Worm (Caenorhabditis elegans) whole organism, late embryonic: ENCODE data around the gene cutl-28.
A peak's percentile ranks its signal among the peaks of the same experiment; 100 is the strongest.

ENCODE experiments used
- C08G9.2 ChIP-seq: sonication (generic microtip); optimal IDR thresholded peaks from 2 replicates; lab custom pipeline; 2016; ENCODE audit warnings: mild to moderate bottlenecking, missing genetic modification characterization, moderate library complexity, missing compliant biosample characterization
- C38D4.7 ChIP-seq: fragments of 200-800 bp; sonication (Bioruptor generic); optimal IDR thresholded peaks from 2 replicates; lab custom pipeline; 2018; ENCODE audit warnings: mild to moderate bottlenecking, missing genetic modification characterization, moderate library complexity, missing compliant biosample characterization
- K09A11.1 ChIP-seq: sonication (generic microtip); optimal IDR thresholded peaks from 2 replicates; lab custom pipeline; 2017; ENCODE audit warnings: antibody characterized with exemption, mild to moderate bottlenecking, missing genetic modification characterization, missing compliant biosample characterization; ENCODE audit not compliant: insufficient read depth
- T23F11.4 ChIP-seq: fragments of 200-800 bp; sonication (Bioruptor generic); optimal IDR thresholded peaks from 2 replicates; lab custom pipeline; 2018; ENCODE audit warnings: mild to moderate bottlenecking, missing genetic modification characterization, missing compliant biosample characterization
- Y22D7AL.16 ChIP-seq: sonication (generic microtip); optimal IDR thresholded peaks from 2 replicates; lab custom pipeline; 2016; ENCODE audit warnings: missing genetic modification characterization, missing compliant biosample characterization
- ceh-14 ChIP-seq: sonication (generic microtip); optimal IDR thresholded peaks from 2 replicates; lab custom pipeline; 2016; ENCODE audit warnings: missing genotype, missing genetic modification characterization, missing compliant biosample characterization
- ceh-18 ChIP-seq: sonication (generic microtip); optimal IDR thresholded peaks from 2 replicates; lab custom pipeline; 2016; ENCODE audit warnings: missing genetic modification characterization, missing compliant biosample characterization
- ceh-2 ChIP-seq: sonication (generic microtip); optimal IDR thresholded peaks from 2 replicates; lab custom pipeline; 2016; ENCODE audit warnings: missing genotype, missing genetic modification characterization, missing compliant biosample characterization
- ceh-24 ChIP-seq: sonication (generic microtip); optimal IDR thresholded peaks from 2 replicates; lab custom pipeline; 2016; ENCODE audit warnings: mild to moderate bottlenecking, missing genetic modification characterization, missing compliant biosample characterization
- ceh-34 ChIP-seq: sonication (generic microtip); optimal IDR thresholded peaks from 2 replicates; lab custom pipeline; 2016; ENCODE audit warnings: mild to moderate bottlenecking, missing genetic modification characterization, missing compliant biosample characterization
- ceh-6 ChIP-seq: fragments of 200-800 bp; sonication (Bioruptor generic); optimal IDR thresholded peaks from 2 replicates; lab custom pipeline; 2018; ENCODE audit warnings: mild to moderate bottlenecking, missing genetic modification characterization, missing compliant biosample characterization
- dve-1 ChIP-seq: sonication (generic microtip); optimal IDR thresholded peaks from 2 replicates; lab custom pipeline; 2017; ENCODE audit warnings: antibody characterized with exemption, mild to moderate bottlenecking, missing genetic modification characterization, missing compliant biosample characterization
- fax-1 ChIP-seq: sonication (generic microtip); optimal IDR thresholded peaks from 2 replicates; lab custom pipeline; 2016; ENCODE audit warnings: missing genotype, missing genetic modification characterization, missing compliant biosample characterization
- fkh-6 ChIP-seq: sonication (generic microtip); optimal IDR thresholded peaks from 2 replicates; lab custom pipeline; 2016; ENCODE audit warnings: missing genetic modification characterization, missing compliant biosample characterization
- hlh-13 ChIP-seq: fragments of 200-800 bp; sonication (Bioruptor generic); optimal IDR thresholded peaks from 2 replicates; lab custom pipeline; 2018; ENCODE audit warnings: mild to moderate bottlenecking, missing genetic modification characterization, missing compliant biosample characterization
- hlh-30 ChIP-seq: sonication (generic microtip); optimal IDR thresholded peaks from 2 replicates; lab custom pipeline; 2017; ENCODE audit warnings: antibody characterized with exemption, missing genetic modification characterization, missing compliant biosample characterization; ENCODE audit not compliant: insufficient read depth
- hlh-8 ChIP-seq: sonication (generic microtip); optimal IDR thresholded peaks from 2 replicates; lab custom pipeline; 2016; ENCODE audit warnings: missing genotype, missing genetic modification characterization, missing compliant biosample characterization
- madf-2 ChIP-seq: sonication (generic microtip); optimal IDR thresholded peaks from 2 replicates; lab custom pipeline; 2017; ENCODE audit warnings: missing genetic modification characterization, missing compliant biosample characterization
- nfya-1 ChIP-seq: sonication (generic microtip); optimal IDR thresholded peaks from 2 replicates; lab custom pipeline; 2017; ENCODE audit warnings: missing genetic modification characterization, mild to moderate bottlenecking, missing compliant biosample characterization, antibody characterized with exemption, moderate library complexity
- npax-4 ChIP-seq: sonication (generic microtip); optimal IDR thresholded peaks from 2 replicates; lab custom pipeline; 2016; ENCODE audit warnings: missing genetic modification characterization, missing compliant biosample characterization
- pat-9 ChIP-seq: fragments of 200-800 bp; sonication (Bioruptor generic); optimal IDR thresholded peaks from 2 replicates; lab custom pipeline; 2018; ENCODE audit warnings: mild to moderate bottlenecking, missing genetic modification characterization, moderate library complexity, missing compliant biosample characterization
- pax-1 ChIP-seq: fragments of 150-350 bp; optimal IDR thresholded peaks from 2 replicates; lab custom pipeline; 2014; ENCODE audit warnings: missing biosample characterization, missing genetic modification characterization
- pha-2 ChIP-seq: sonication (generic microtip); optimal IDR thresholded peaks from 2 replicates; lab custom pipeline; 2017; ENCODE audit warnings: mild to moderate bottlenecking, missing genetic modification characterization, missing compliant biosample characterization
- pqm-1 ChIP-seq: sonication (generic microtip); optimal IDR thresholded peaks from 2 replicates; lab custom pipeline; 2016; ENCODE audit warnings: missing genetic modification characterization, missing compliant biosample characterization
- ref-2 ChIP-seq: sonication (generic microtip); optimal IDR thresholded peaks from 2 replicates; lab custom pipeline; 2016; ENCODE audit warnings: missing genetic modification characterization, missing compliant biosample characterization
- sdc-2 ChIP-seq: sonication (generic microtip); optimal IDR thresholded peaks from 2 replicates; lab custom pipeline; 2016; ENCODE audit warnings: missing genotype, missing genetic modification characterization, missing compliant biosample characterization
- sox-2 ChIP-seq: fragments of 200-800 bp; sonication (Bioruptor generic); IDR thresholded peaks from 2 replicates; pipeline ENCODE4 v1.3.6; 2022; ENCODE audit warnings: missing genetic modification reagents, missing genetic modification characterization, missing compliant biosample characterization
- tbx-7 ChIP-seq: sonication (generic microtip); optimal IDR thresholded peaks from 2 replicates; lab custom pipeline; 2016; ENCODE audit warnings: missing genotype, missing genetic modification characterization, missing compliant biosample characterization
- ttx-3 ChIP-seq: sonication (generic microtip); optimal IDR thresholded peaks from 2 replicates; lab custom pipeline; 2016; ENCODE audit warnings: missing genetic modification reagents, missing genetic modification characterization, missing compliant biosample characterization
- unc-3 ChIP-seq, 2 experiments: fragments of 200-800 bp in 1 of 2; sonication (Bioruptor generic) in 1 of 2; sonication (generic microtip) in 1 of 2; conservative IDR thresholded peaks in 1 of 2; optimal IDR thresholded peaks in 1 of 2; 2 replicates each; pipeline versions ENCODE4 v1.3.6 to Lab custom; 2016 to 2022; ENCODE audit warnings: missing compliant biosample characterization in 2 of 2, missing genetic modification characterization in 2 of 2, missing genetic modification reagents in 1 of 2
- unc-42 ChIP-seq: sonication (generic microtip); optimal IDR thresholded peaks from 2 replicates; lab custom pipeline; 2016; ENCODE audit warnings: missing genotype, missing genetic modification characterization, missing compliant biosample characterization
- unc-55 ChIP-seq: sonication (generic microtip); optimal IDR thresholded peaks from 2 replicates; lab custom pipeline; 2017; ENCODE audit warnings: missing biosample characterization, missing genetic modification reagents, missing genetic modification characterization
- unc-86 ChIP-seq: sonication (generic microtip); optimal IDR thresholded peaks from 2 replicates; lab custom pipeline; 2016; ENCODE audit warnings: missing genetic modification characterization, missing compliant biosample characterization
- zip-5 ChIP-seq: sonication (generic microtip); optimal IDR thresholded peaks from 2 replicates; lab custom pipeline; 2016; ENCODE audit warnings: missing genetic modification characterization, missing compliant biosample characterization

Gene cutl-28

ce11 chrIV:657932-658331, 26.4 kb upstream of the cutl-28 start:
- TF ChIP-seq ceh-34 (tag; lab: Kevin White, UChicago) (peak; percentile 63), Y22D7AL.16 (tag; lab: Kevin White, UChicago) (peak; percentile 15), madf-2 (tag; lab: Kevin White, UChicago) (no peak), unc-42 (tag; lab: Kevin White, UChicago) (no peak), hlh-30 (tag; lab: Kevin White, UChicago) (peak; percentile 20), nfya-1 (tag; lab: Kevin White, UChicago) (peak; percentile 25), unc-86 (no peak), sdc-2 (no peak)
- TF ChIP-seq, all 69 proteins: peak for 4

ce11 chrIV:658497-659177, 25.7 kb upstream of the cutl-28 start:
- no peak for TF ChIP-seq pat-9 (tag; lab: Kevin White, UChicago)
- TF ChIP-seq unc-3 (GFP tag; conservative IDR thresholded peaks at IDR 0.05; lab: Robert Waterston, UW), result no peak
- no peak for TF ChIP-seq unc-3 (tag; optimal IDR thresholded peaks at IDR 0.05; lab: Kevin White, UChicago)
- TF ChIP-seq tbx-7 (tag; lab: Kevin White, UChicago), result no peak
- no peak for TF ChIP-seq ceh-24
- TF ChIP-seq zip-5, result no peak
- TF ChIP-seq C38D4.7 (GFP tag; lab: Kevin White, UChicago), result no peak
- TF ChIP-seq T23F11.4 (GFP tag; lab: Kevin White, UChicago), result no peak
- no peak for TF ChIP-seq sox-2 (GFP tag; lab: Robert Waterston, UW)
- no peak for TF ChIP-seq madf-2 (tag; lab: Kevin White, UChicago)
- TF ChIP-seq ttx-3, result no peak
- TF ChIP-seq C08G9.2 (tag; lab: Kevin White, UChicago), result no peak
- TF ChIP-seq npax-4 (tag; lab: Kevin White, UChicago), result no peak
- no peak for TF ChIP-seq hlh-13 (GFP tag; lab: Kevin White, UChicago)
- TF ChIP-seq pha-2 (tag; lab: Kevin White, UChicago), result no peak
- TF ChIP-seq ceh-2 (tag; lab: Kevin White, UChicago), result no peak
- TF ChIP-seq, all 69 proteins: peak for 0

ce11 chrIV:659585-659984, 24.7 kb upstream of the cutl-28 start:
- TF ChIP-seq ceh-18 (peak; percentile 12), hlh-8 (no peak), ttx-3 (no peak), unc-42 (tag; lab: Kevin White, UChicago) (peak; percentile 67)

ce11 chrIV:661623-662022, 22.7 kb upstream of the cutl-28 start:
- TF ChIP-seq K09A11.1 (tag; lab: Kevin White, UChicago) (no peak), unc-55 (GFP tag; lab: Kevin White, UChicago) (peak; percentile 68)

- peak; percentile 41 for TF ChIP-seq unc-55 (GFP tag; lab: Kevin White, UChicago)
- no peak for TF ChIP-seq fkh-6 (tag; lab: Kevin White, UChicago)
Observed at ce11 chrIV:664122-664521, 20.2 kb upstream of the cutl-28 start.

- TF ChIP-seq pax-1 (no peak), fax-1 (no peak), K09A11.1 (tag; lab: Kevin White, UChicago) (no peak), ceh-6 (no peak), pqm-1 (tag; lab: Kevin White, UChicago) (no peak), ceh-24 (no peak), ref-2 (tag; lab: Kevin White, UChicago) (no peak), dve-1 (tag; lab: Kevin White, UChicago) (no peak), sox-2 (GFP tag; lab: Robert Waterston, UW) (no peak), ceh-14 (tag; lab: Kevin White, UChicago) (no peak), unc-55 (GFP tag; lab: Kevin White, UChicago) (no peak)
Observed at ce11 chrIV:665225-665624, 19.1 kb upstream of the cutl-28 start, which contains the start of gene K11H12.7. Gene K11H12.7 (plus strand): TSS chrIV:665525.
